Worm (Caenorhabditis elegans): ENCODE data around the gene grl-26.

grl-26 gene

DNA sequence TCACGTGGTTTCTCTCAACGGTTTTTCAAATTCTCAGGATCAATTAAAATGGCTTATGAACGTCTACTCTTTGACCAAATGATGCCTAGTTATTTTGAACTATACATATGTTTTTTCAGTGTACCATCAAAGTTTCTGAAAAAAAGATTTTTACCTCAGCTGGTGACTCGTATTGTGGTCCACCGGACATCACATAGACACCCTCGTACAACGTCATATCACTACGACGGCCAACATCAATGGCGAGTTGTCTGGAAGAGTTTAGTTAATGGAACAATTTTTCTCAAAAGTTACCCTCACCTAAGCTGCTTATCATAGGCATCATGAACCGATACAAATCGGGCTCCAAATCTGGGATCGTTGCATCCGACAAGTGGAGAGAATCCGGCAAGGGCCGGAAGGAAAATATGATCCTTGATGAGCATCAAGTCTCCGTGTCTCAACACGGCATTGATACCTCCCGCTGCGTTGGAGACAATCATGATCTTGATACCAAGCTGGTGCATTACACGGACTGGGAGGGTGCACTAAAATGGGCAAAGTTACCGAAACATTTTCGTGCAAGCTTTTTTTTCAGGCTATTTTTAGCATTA is 29.4 kb downstream of the grl-26 start:
- TF ChIP-seq dao-5 (tag; optimal IDR thresholded peaks at IDR 0.05), result no peak
- no peak for TF ChIP-seq him-1 (tag; optimal IDR thresholded peaks at IDR 0.05)
- TF ChIP-seq W03F9.2 (tag; optimal IDR thresholded peaks at IDR 0.05), result no peak

DNA sequence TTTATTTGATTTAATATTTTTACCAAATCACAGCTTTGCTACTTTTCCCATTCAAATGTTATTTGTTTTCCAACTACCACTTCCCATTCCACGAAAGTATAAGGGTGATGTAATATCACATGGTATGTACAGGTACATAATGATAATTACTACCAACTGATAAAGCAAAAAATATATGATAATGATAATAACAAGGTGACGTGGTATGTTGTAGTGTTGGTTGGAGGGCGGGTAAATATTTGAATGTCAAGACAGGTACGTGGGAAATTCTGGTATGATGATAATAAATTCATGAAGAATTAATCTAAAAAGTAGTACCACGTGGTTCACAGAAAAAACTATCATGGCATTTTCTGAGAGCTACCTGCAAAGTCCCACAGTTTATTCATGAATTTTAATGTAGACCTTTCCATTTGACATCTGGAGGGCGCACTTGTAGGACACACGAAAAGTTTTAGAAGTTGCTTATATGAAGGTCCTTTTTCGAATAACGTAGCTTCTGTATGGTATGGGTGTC is 30.7 kb downstream of the grl-26 start:
- no peak for TF ChIP-seq him-1 (tag; optimal IDR thresholded peaks at IDR 0.05)
- TF ChIP-seq W03F9.2 (tag; optimal IDR thresholded peaks at IDR 0.05), result no peak
- TF ChIP-seq dao-5 (tag; optimal IDR thresholded peaks at IDR 0.05), result no peak

DNA sequence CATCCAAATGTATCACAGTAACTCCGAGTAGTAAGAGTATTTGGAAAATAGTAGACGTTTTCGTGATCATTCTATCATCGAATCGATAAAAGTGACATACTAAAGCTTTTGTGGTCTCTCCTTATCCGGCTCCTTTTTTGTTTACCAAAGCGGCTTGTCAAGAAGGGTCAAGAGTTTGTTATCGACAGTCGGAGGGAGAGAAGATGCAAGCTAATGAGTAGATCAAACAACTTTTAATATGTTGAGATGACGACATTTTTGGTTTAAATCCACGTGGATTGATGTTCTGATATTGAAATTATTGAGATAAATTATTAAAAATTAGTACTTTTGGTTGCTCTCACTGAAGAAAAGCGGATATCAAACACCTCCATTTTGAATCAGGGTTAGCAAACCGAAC is 31.3 kb downstream of the grl-26 start, which contains the start of gene T21D12.7:
TSS of gene T21D12.7 (minus strand) at position 101 of the 400 bp plus-strand sequence.
- TF ChIP-seq him-1 (tag; optimal IDR thresholded peaks at IDR 0.05) (no peak), dao-5 (tag; optimal IDR thresholded peaks at IDR 0.05) (no peak), W03F9.2 (tag; optimal IDR thresholded peaks at IDR 0.05) (no peak)

DNA sequence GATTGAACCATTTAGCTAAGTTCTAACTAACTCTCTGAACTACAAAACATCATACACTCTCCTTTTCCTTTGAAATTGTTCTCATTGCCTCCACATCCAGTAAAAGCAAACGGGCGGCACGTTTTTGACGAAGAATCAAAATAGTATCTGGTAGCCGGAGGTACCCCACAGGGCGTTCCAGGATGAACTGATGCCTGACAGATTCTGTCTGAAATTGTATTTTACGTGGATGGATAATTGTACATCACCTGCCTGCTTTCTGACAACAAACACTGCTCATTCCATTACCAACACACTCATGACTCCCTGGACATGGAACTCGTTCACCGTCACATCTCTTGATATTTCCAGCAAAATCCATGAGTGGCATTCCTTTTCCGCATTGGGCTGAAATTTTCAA is 32.2 kb downstream of the grl-26 start:
- TF ChIP-seq him-1 (tag; optimal IDR thresholded peaks at IDR 0.05) (no peak), W03F9.2 (tag; optimal IDR thresholded peaks at IDR 0.05) (no peak), dao-5 (tag; optimal IDR thresholded peaks at IDR 0.05) (no peak)

DNA sequence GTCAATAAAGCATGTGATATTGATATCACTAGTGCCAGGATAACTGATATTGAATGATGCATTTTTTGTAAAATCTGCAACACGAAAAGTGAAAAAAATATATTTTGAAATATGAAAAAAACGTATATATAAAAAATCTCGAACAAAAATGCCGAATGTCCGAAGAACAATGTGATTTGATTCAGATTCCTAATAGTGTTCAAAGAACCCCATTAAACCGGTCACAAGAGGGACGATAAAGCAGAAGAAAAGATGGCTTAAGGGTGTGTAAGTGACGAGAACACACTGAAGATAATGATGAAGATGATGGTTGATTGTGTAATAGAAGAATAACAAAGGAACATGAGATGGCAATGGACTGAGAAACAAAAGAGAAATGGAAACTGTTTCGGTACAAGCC is 34.6 kb downstream of the grl-26 start, which contains the start of gene T21D12.14:
TSS of gene T21D12.14 (minus strand) at position 101 of the 400 bp plus-strand sequence.
- TF ChIP-seq him-1 (tag; optimal IDR thresholded peaks at IDR 0.05), result no peak
- TF ChIP-seq W03F9.2 (tag; optimal IDR thresholded peaks at IDR 0.05), result no peak
- no peak for TF ChIP-seq dao-5 (tag; optimal IDR thresholded peaks at IDR 0.05)

DNA sequence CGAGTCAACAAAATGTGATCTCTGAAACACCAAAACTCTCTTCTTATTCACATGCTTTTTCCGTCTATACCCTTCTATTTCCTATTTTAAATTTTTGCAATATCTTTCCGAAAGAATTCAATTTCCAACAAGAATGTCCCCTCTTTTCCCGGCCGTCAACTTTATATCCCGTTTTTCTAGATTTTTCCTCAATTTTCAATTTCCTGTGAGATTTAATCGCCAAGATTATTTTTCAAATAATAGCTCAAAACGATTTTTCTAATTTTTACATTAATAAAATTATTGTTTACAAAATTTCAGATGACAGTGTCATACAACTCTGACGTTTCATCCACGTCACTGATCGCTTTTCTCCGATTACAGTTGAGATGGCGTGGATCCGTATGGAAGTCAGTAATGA is 39.3 kb downstream of the grl-26 start, which contains the start of gene best-19:
TSS of gene best-19 (plus strand) at position 301 of the 400 bp plus-strand sequence.
- no peak for TF ChIP-seq him-1 (tag; optimal IDR thresholded peaks at IDR 0.05)

DNA sequence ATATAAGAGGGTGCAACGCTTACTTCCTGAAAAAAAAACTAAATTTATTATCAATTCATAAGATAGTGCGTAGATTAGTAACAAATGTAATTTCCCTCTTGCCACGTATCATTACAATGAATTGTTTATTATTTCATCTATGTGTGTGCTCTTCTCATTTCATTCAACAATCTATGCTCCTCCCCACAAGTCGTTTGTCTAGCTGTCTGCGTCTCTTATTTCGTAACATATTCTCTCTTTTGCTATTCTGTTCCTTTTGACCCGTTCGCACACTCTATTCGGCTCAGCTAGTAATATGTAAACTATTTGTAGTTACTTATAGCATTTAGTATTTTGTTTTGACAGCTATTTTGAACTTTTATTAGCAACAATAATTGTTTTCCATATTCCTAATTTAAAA is 40.6 kb downstream of the grl-26 start:
- no peak for TF ChIP-seq dao-5 (tag; optimal IDR thresholded peaks at IDR 0.05)
- TF ChIP-seq W03F9.2 (tag; optimal IDR thresholded peaks at IDR 0.05), result no peak
- no peak for TF ChIP-seq him-1 (tag; optimal IDR thresholded peaks at IDR 0.05)

DNA sequence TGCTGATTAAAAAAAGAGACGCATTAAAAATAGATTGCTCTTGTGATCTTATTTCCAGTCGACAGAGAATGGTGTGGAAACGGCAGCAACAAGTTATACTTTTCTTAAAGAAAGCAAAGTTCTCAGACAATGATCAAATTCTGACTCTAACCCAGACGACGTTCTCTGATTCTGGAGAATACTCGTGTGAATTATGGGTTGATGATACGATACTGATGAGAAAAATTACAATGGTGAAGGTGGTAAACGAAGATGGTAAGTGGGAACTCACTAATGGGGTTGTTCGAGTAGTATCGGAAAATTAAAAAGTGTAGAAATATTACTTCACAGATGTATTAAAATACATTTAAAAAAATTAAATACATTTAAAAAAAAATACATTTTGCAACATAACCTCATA is 44.3 kb downstream of the grl-26 start:
- TF ChIP-seq him-1 (tag; optimal IDR thresholded peaks at IDR 0.05) (no peak), dao-5 (tag; optimal IDR thresholded peaks at IDR 0.05) (no peak), W03F9.2 (tag; optimal IDR thresholded peaks at IDR 0.05) (no peak)

DNA sequence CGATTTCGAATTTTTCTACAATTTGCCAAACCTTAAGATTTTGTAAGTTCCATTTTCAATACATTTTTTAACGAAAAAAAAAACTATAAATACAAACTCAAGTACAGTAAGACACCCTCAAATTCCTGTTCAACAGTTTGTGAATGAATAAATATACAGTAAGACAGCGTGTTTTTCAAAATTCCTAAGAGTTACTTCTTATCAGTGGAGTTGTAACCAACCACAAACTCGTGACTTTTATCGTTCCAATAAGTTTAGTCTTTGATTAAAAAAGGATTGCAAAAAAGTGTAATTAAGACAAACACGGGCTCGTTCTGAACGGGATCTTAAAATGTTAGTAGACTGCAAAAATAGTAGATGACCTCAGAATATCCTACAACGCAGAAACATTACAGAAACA is 47.5 kb downstream of the grl-26 start:
- TF ChIP-seq him-1 (tag; optimal IDR thresholded peaks at IDR 0.05) (no peak), dao-5 (tag; optimal IDR thresholded peaks at IDR 0.05) (no peak), W03F9.2 (tag; optimal IDR thresholded peaks at IDR 0.05) (no peak)

DNA sequence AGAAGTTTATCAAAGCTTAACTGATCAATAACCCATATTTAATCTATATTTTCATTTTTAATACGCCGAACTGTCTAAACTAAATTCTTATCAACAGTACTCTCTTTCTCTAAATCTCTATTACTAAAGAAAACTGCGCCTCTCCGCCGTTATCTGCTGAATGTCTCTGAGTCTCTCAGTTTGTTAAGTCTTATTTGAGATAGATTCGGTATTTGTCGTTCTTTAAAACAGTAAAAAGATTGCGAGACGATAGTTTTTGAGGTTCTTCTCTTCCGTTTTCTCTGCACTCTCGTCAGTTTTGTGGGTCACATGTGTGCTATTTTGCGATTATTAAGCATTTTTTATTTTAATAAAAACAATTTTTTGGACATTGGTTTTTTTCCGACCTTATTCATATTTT is 48.4 kb downstream of the grl-26 start, which contains the start of gene sma-10:
TSS of gene sma-10 (plus strand) at position 236 of the 400 bp plus-strand sequence.
- TF ChIP-seq dao-5 (tag; optimal IDR thresholded peaks at IDR 0.05), result no peak
- no peak for TF ChIP-seq him-1 (tag; optimal IDR thresholded peaks at IDR 0.05)

DNA sequence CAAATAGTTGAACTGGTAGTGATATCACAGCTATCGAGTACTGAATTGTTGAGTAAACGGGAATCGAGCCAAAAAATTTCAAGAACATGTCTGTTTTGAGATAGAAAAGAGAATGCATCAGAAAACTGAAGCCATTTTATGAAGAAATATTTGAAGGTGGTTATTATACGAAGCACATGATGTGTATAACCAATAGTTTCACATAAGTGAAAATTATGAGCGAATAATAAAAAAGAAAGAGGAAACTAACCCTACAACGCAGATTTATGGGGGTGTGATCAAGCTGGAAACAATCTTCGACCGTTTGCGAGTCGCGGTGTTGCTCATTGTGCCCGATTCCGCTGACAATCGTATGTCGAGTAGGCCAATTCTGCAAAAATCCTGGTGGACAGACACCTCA is 49.3 kb downstream of the grl-26 start, which contains the start of gene srh-282:
TSS of gene srh-282 (minus strand) at position 101 of the 400 bp plus-strand sequence.
- no peak for TF ChIP-seq dao-5 (tag; optimal IDR thresholded peaks at IDR 0.05)
- no peak for TF ChIP-seq W03F9.2 (tag; optimal IDR thresholded peaks at IDR 0.05)
- no peak for TF ChIP-seq him-1 (tag; optimal IDR thresholded peaks at IDR 0.05)

All from whole organism, L4/young adult.